Worm (Caenorhabditis elegans) whole organism, young adult: ENCODE data around the gene grl-11.

Source experiments
- B0019.2 ChIP-seq: fragments of 200-800 bp; sonication (Bioruptor generic); conservative IDR thresholded peaks from 2 replicates; pipeline ENCODE4 v1.3.6; 2022; ENCODE audit warnings: missing genetic modification reagents, missing genetic modification characterization, missing compliant biosample characterization
- B0336.3 ChIP-seq: fragments of 200-800 bp; sonication (Bioruptor generic); IDR thresholded peaks from 2 replicates; pipeline ENCODE4 v1.3.6; 2022; ENCODE audit warnings: missing genetic modification characterization, missing compliant biosample characterization
- C17E4.6 ChIP-seq: fragments of 200-800 bp; sonication (Bioruptor generic); IDR thresholded peaks from 2 replicates; pipeline ENCODE4 v1.3.6; 2022; ENCODE audit warnings: missing genetic modification reagents, missing genetic modification characterization, missing compliant biosample characterization
- F33H1.4 ChIP-seq: fragments of 200-800 bp; sonication (Bioruptor generic); IDR thresholded peaks from 2 replicates; pipeline ENCODE4 v1.3.6; 2022; ENCODE audit warnings: missing genetic modification reagents, missing genetic modification characterization, missing compliant biosample characterization
- T26A5.8 ChIP-seq: sonication (generic microtip); optimal IDR thresholded peaks from 2 replicates; lab custom pipeline; 2016; ENCODE audit warnings: missing genetic modification characterization, missing compliant biosample characterization
- Y53F4B.3 ChIP-seq: fragments of 200-800 bp; sonication (Bioruptor generic); IDR thresholded peaks from 2 replicates; pipeline ENCODE4 v1.3.6; 2022; ENCODE audit warnings: missing genetic modification reagents, missing genetic modification characterization, missing compliant biosample characterization
- Y53G8AR.9 ChIP-seq: fragments of 200-800 bp; sonication (Bioruptor generic); conservative IDR thresholded peaks from 2 replicates; pipeline ENCODE4 v1.3.6; 2022; ENCODE audit warnings: missing genetic modification reagents, missing genetic modification characterization, missing compliant biosample characterization
- Y56A3A.18 ChIP-seq: fragments of 200-800 bp; sonication (Bioruptor generic); IDR thresholded peaks from 2 replicates; pipeline ENCODE4 v1.3.6; 2022; ENCODE audit warnings: missing genetic modification reagents, missing genetic modification characterization, missing compliant biosample characterization
- Y95B8A.8 ChIP-seq: fragments of 200-800 bp; sonication (Bioruptor generic); IDR thresholded peaks from 2 replicates; pipeline ENCODE4 v1.3.6; 2022; ENCODE audit warnings: missing genetic modification reagents, missing genetic modification characterization, missing compliant biosample characterization
- aptf-3 ChIP-seq: fragments of 200-800 bp; sonication (Bioruptor generic); IDR thresholded peaks from 2 replicates; pipeline ENCODE4 v1.3.6; 2022; ENCODE audit warnings: missing genetic modification characterization, missing compliant biosample characterization
- athp-1 ChIP-seq: sonication (generic microtip); optimal IDR thresholded peaks from 2 replicates; lab custom pipeline; 2017; ENCODE audit warnings: mild to moderate bottlenecking, missing genetic modification characterization, missing compliant biosample characterization
- attf-5 ChIP-seq: fragments of 200-800 bp; sonication (Bioruptor generic); optimal IDR thresholded peaks from 2 replicates; lab custom pipeline; 2018; ENCODE audit warnings: mild to moderate bottlenecking, missing genetic modification characterization, missing compliant biosample characterization
- ccch-3 ChIP-seq: fragments of 200-800 bp; sonication (Bioruptor generic); optimal IDR thresholded peaks from 2 replicates; lab custom pipeline; 2018; ENCODE audit warnings: mild to moderate bottlenecking, missing genetic modification characterization, missing compliant biosample characterization
- ceh-79 ChIP-seq: sonication (generic microtip); optimal IDR thresholded peaks from 2 replicates; lab custom pipeline; 2017; ENCODE audit warnings: mild to moderate bottlenecking, missing genetic modification characterization, missing compliant biosample characterization
- ceh-91 ChIP-seq: fragments of 200-800 bp; sonication (Bioruptor generic); IDR thresholded peaks from 2 replicates; pipeline ENCODE4 v1.3.6; 2022; ENCODE audit warnings: missing genetic modification reagents, missing genetic modification characterization, missing compliant biosample characterization
- dox-1 ChIP-seq: fragments of 200-800 bp; sonication (Bioruptor generic); IDR thresholded peaks from 2 replicates; pipeline ENCODE4 v1.3.6; 2022; ENCODE audit warnings: missing genetic modification reagents, missing genetic modification characterization, missing compliant biosample characterization
- dpff-1 ChIP-seq: sonication (generic microtip); optimal IDR thresholded peaks from 2 replicates; lab custom pipeline; 2017; ENCODE audit warnings: mild to moderate bottlenecking, missing genetic modification characterization, missing compliant biosample characterization
- dpl-1 ChIP-seq: fragments of 150-350 bp; optimal IDR thresholded peaks from 2 replicates; lab custom pipeline; 2014; ENCODE audit warnings: missing biosample characterization, missing genetic modification reagents, missing genetic modification characterization
- egrh-3 ChIP-seq: fragments of 200-800 bp; sonication (Bioruptor generic); IDR thresholded peaks from 2 replicates; pipeline ENCODE4 v1.3.6; 2022; ENCODE audit warnings: missing genetic modification reagents, missing genetic modification characterization, missing compliant biosample characterization
- ekl-4 ChIP-seq: fragments of 200-800 bp; sonication (Bioruptor generic); IDR thresholded peaks from 2 replicates; pipeline ENCODE4 v1.3.6; 2022; ENCODE audit warnings: missing genetic modification reagents, missing genetic modification characterization, missing compliant biosample characterization
- ets-4 ChIP-seq: fragments of 200-800 bp; sonication (Bioruptor generic); optimal IDR thresholded peaks from 2 replicates; lab custom pipeline; 2018; ENCODE audit warnings: mild to moderate bottlenecking, missing genetic modification characterization, missing compliant biosample characterization
- hmg-1.2 ChIP-seq: fragments of 200-800 bp; sonication (Bioruptor generic); IDR thresholded peaks from 2 replicates; pipeline ENCODE4 v1.3.6; 2022; ENCODE audit warnings: missing genetic modification reagents, missing genetic modification characterization, missing compliant biosample characterization
- hmg-20 ChIP-seq: fragments of 200-800 bp; sonication (Bioruptor generic); IDR thresholded peaks from 2 replicates; pipeline ENCODE4 v1.3.6; 2022; ENCODE audit warnings: missing genetic modification reagents, missing genetic modification characterization, missing compliant biosample characterization
- hrde-1 ChIP-seq: sonication (generic microtip); optimal IDR thresholded peaks from 2 replicates; lab custom pipeline; 2016; ENCODE audit warnings: missing genetic modification characterization, mild to moderate bottlenecking, missing compliant biosample characterization, moderate library complexity, missing genotype, missing genetic modification reagents, borderline replicate concordance
- let-526 ChIP-seq: fragments of 200-800 bp; sonication (Bioruptor generic); IDR thresholded peaks from 2 replicates; pipeline ENCODE4 v1.3.6; 2022; ENCODE audit warnings: missing genetic modification reagents, missing genetic modification characterization, missing compliant biosample characterization
- lin-26 ChIP-seq: fragments of 200-800 bp; sonication (Bioruptor generic); IDR thresholded peaks from 2 replicates; pipeline ENCODE4 v1.3.6; 2022; ENCODE audit warnings: missing genetic modification reagents, missing genetic modification characterization, missing compliant biosample characterization
- lin-40 ChIP-seq: sonication (generic microtip); optimal IDR thresholded peaks from 2 replicates; lab custom pipeline; 2016; ENCODE audit warnings: missing genetic modification characterization, mild to moderate bottlenecking, missing compliant biosample characterization, missing genotype, missing genetic modification reagents
- lsl-1 ChIP-seq: fragments of 200-800 bp; sonication (Bioruptor generic); optimal IDR thresholded peaks from 2 replicates; lab custom pipeline; 2018; ENCODE audit warnings: mild to moderate bottlenecking, missing genetic modification characterization, moderate library complexity, missing compliant biosample characterization
- madf-6 ChIP-seq: fragments of 200-800 bp; sonication (Bioruptor generic); IDR thresholded peaks from 2 replicates; pipeline ENCODE4 v1.3.6; 2022; ENCODE audit warnings: missing genetic modification reagents, missing genetic modification characterization, missing compliant biosample characterization
- madf-8 ChIP-seq: fragments of 200-800 bp; sonication (Bioruptor generic); conservative IDR thresholded peaks from 2 replicates; pipeline ENCODE4 v1.3.6; 2022; ENCODE audit warnings: missing genetic modification reagents, missing genetic modification characterization, missing compliant biosample characterization
- nfyb-1 ChIP-seq: fragments of 200-800 bp; sonication (Bioruptor generic); IDR thresholded peaks from 2 replicates; pipeline ENCODE4 v1.3.6; 2022; ENCODE audit warnings: missing genetic modification reagents, missing genetic modification characterization, missing compliant biosample characterization
- pha-4 ChIP-seq: fragments of 150-350 bp; sonication (generic microtip); optimal IDR thresholded peaks from 2 replicates; lab custom pipeline; 2014; ENCODE audit warnings: missing biosample characterization, missing genetic modification reagents, missing genetic modification characterization
- sdz-38 ChIP-seq: sonication (generic microtip); optimal IDR thresholded peaks from 2 replicates; lab custom pipeline; 2016; ENCODE audit warnings: missing genotype, missing genetic modification characterization, missing compliant biosample characterization
- sea-2 ChIP-seq: fragments of 200-800 bp; sonication (Bioruptor generic); IDR thresholded peaks from 2 replicates; pipeline ENCODE4 v1.3.6; 2022; ENCODE audit warnings: missing genetic modification characterization, missing compliant biosample characterization
- snpc-3.4 ChIP-seq: sonication (generic microtip); optimal IDR thresholded peaks from 2 replicates; lab custom pipeline; 2017; ENCODE audit warnings: missing genetic modification characterization, mild to moderate bottlenecking, missing compliant biosample characterization, antibody characterized with exemption, moderate library complexity, missing genotype, missing genetic modification reagents
- sptf-2 ChIP-seq: fragments of 200-800 bp; sonication (Bioruptor generic); optimal IDR thresholded peaks from 2 replicates; lab custom pipeline; 2018; ENCODE audit warnings: mild to moderate bottlenecking, missing genetic modification characterization, missing compliant biosample characterization
- tbx-9 ChIP-seq: sonication (generic microtip); optimal IDR thresholded peaks from 2 replicates; lab custom pipeline; 2016; ENCODE audit warnings: borderline replicate concordance, missing genetic modification characterization, inconsistent platforms, missing compliant biosample characterization
- unc-62 ChIP-seq: fragments of 150-350 bp; optimal IDR thresholded peaks from 2 replicates; lab custom pipeline; 2014; ENCODE audit warnings: missing biosample characterization, missing genetic modification reagents, missing genetic modification characterization
- zfh-2 ChIP-seq: fragments of 200-800 bp; sonication (Bioruptor generic); conservative IDR thresholded peaks from 2 replicates; pipeline ENCODE4 v1.3.6; 2022; ENCODE audit warnings: missing genetic modification reagents, missing genetic modification characterization, missing compliant biosample characterization
- ztf-18 ChIP-seq: sonication (generic microtip); optimal IDR thresholded peaks from 2 replicates; lab custom pipeline; 2016; ENCODE audit warnings: missing genotype, mild to moderate bottlenecking, missing genetic modification characterization, missing compliant biosample characterization
- ztf-25 ChIP-seq: fragments of 200-800 bp; sonication (Bioruptor generic); IDR thresholded peaks from 2 replicates; pipeline ENCODE4 v1.3.6; 2022; ENCODE audit warnings: missing genetic modification reagents, missing genetic modification characterization, missing compliant biosample characterization
- ztf-3 ChIP-seq: fragments of 200-800 bp; sonication (Bioruptor generic); optimal IDR thresholded peaks from 2 replicates; lab custom pipeline; 2018; ENCODE audit warnings: mild to moderate bottlenecking, missing genetic modification characterization, missing compliant biosample characterization

grl-11 gene

ce11 chrIII:9115745-9116144 lies 2.4 kb downstream of the grl-11 start (continued):
- no peak for TF ChIP-seq unc-62 (GFP tag; lab: Kevin White, UChicago)
- no peak for TF ChIP-seq attf-5
- TF ChIP-seq C17E4.6 (GFP tag; lab: Robert Waterston, UW) = no peak
- no peak for TF ChIP-seq snpc-3.4 (tag; lab: Kevin White, UChicago)
- no peak for TF ChIP-seq let-526 (GFP tag; lab: Robert Waterston, UW)
- TF ChIP-seq, all 124 proteins: peak for 0

ce11 chrIII:9114649-9115048 lies 3.5 kb downstream of the grl-11 start, which contains the start of gene ZK512.1:
Gene ZK512.1, plus strand, starts transcription at chrIII:9114949.
- TF ChIP-seq lin-40 (tag; lab: Kevin White, UChicago) = no peak
- no peak for TF ChIP-seq sptf-2
- no peak for TF ChIP-seq lsl-1 (GFP tag; lab: Kevin White, UChicago)
- TF ChIP-seq dox-1 (GFP tag; lab: Robert Waterston, UW) = no peak
- TF ChIP-seq F33H1.4 (GFP tag; lab: Robert Waterston, UW) = no peak
- no peak for TF ChIP-seq zfh-2
- TF ChIP-seq egrh-3 = no peak
- no peak for TF ChIP-seq hrde-1 (tag; lab: Kevin White, UChicago)

- TF ChIP-seq sdz-38 (tag; lab: Kevin White, UChicago) (no peak), ets-4 (GFP tag; lab: Kevin White, UChicago) (no peak), B0019.2 (GFP tag; lab: Robert Waterston, UW) (no peak), T26A5.8 (tag; lab: Kevin White, UChicago) (no peak), dpff-1 (tag; lab: Kevin White, UChicago) (no peak), tbx-9 (tag; lab: Kevin White, UChicago) (no peak), egrh-3 (no peak), pha-4 (tag; lab: Kevin White, UChicago) (no peak), ztf-3 (GFP tag; lab: Kevin White, UChicago) (no peak), dpl-1 (GFP tag; lab: Kevin White, UChicago) (no peak), ceh-79 (tag; lab: Kevin White, UChicago) (no peak), snpc-3.4 (tag; lab: Kevin White, UChicago) (no peak), ztf-25 (GFP tag; lab: Robert Waterston, UW) (no peak), ccch-3 (no peak), Y56A3A.18 (GFP tag; lab: Robert Waterston, UW) (no peak)
These were observed 4.1 kb downstream of the grl-11 start for ce11 chrIII:9114076-9114475.

- TF ChIP-seq hmg-1.2 (GFP tag; lab: Robert Waterston, UW) (peak; percentile 35; the same call in 1 of the 2 replicates), ztf-3 (GFP tag; lab: Kevin White, UChicago) (no peak)
These were observed 5.7 kb downstream of the grl-11 start for ce11 chrIII:9112479-9112878.

ce11 chrIII:9110914-9111313 lies 7.2 kb downstream of the grl-11 start:
- TF ChIP-seq sea-2 (GFP tag; lab: Robert Waterston, UW) = 0 out of 2 replicates have a peak, but pooled peaks have one; percentile 25
- TF ChIP-seq dox-1 (GFP tag; lab: Robert Waterston, UW) = peak; percentile 80
- TF ChIP-seq Y53F4B.3 (GFP tag; lab: Robert Waterston, UW) = peak; percentile 59
- TF ChIP-seq Y53G8AR.9 = peak; percentile 80
- peak; percentile 29; the same call in 1 of the 2 replicates for TF ChIP-seq madf-8 (GFP tag; lab: Robert Waterston, UW)
- peak; percentile 41 for TF ChIP-seq ceh-91 (GFP tag; lab: Robert Waterston, UW)
- TF ChIP-seq nfyb-1 = peak; percentile 82; the same call in 1 of the 2 replicates
- TF ChIP-seq athp-1 (tag; lab: Kevin White, UChicago) = peak; percentile 3
- 0 out of 2 replicates have a peak, but pooled peaks have one; percentile 51 for TF ChIP-seq hmg-20
- peak; percentile 36 for TF ChIP-seq ztf-18
- 0 out of 2 replicates have a peak, but pooled peaks have one; percentile 9 for TF ChIP-seq zfh-2
- peak; percentile 56; the same call in 1 of the 2 replicates for TF ChIP-seq Y95B8A.8 (GFP tag; lab: Robert Waterston, UW)
- peak; percentile 48 for TF ChIP-seq F33H1.4 (GFP tag; lab: Robert Waterston, UW)
- TF ChIP-seq lin-26 (GFP tag; lab: Robert Waterston, UW) = peak; percentile 85
- peak; percentile 84 for TF ChIP-seq madf-6 (GFP tag; lab: Robert Waterston, UW)
- peak; percentile 91 for TF ChIP-seq aptf-3 (GFP tag; lab: Robert Waterston, UW)
- peak; percentile 80 for TF ChIP-seq ekl-4 (GFP tag; lab: Robert Waterston, UW)
- peak; percentile 59; the same call in 1 of the 2 replicates for TF ChIP-seq ztf-25 (GFP tag; lab: Robert Waterston, UW)
- TF ChIP-seq B0336.3 (GFP tag; lab: Robert Waterston, UW) = peak; percentile 64; the same call in 1 of the 2 replicates
